Worm (Caenorhabditis elegans): ENCODE measurements around the gene F53E4.2.

Gene F53E4.2

DNA sequence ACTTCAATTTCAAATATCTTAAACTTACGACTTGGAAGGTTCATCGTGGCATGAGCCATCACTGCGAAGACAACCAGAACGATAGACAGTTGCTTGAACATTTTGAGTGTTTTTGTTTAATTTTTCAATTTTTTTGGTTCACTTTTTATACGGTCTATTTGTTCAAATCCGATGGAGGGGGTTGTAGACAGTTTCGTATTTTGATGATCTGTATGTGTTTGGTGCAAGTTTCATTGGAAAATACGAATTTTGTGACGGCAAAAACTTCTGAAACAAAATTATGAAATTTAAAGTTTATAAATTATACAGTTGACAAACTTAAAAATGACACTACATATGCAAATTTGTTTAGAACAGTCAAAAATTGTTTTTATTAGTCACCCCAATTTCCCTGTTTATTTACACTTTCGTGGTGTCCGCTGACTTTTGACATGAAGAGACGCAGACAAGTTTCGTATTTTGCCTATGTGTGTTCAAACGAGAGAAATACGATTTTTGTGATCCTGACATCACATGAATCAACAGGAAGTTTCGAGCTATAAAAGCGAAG, 6.6 kb upstream of the F53E4.2 start, which contains the start of the genes C55A1.7 and C55A1.6:
Gene C55A1.7 (minus strand): TSS at position 101 of the 550 bp plus-strand sequence.
Gene C55A1.6 (plus strand): TSS at position 500 of the 550 bp plus-strand sequence.
- peak; percentile 10 for TF ChIP-seq pha-4 (tag; optimal IDR thresholded peaks at IDR 0.05)

DNA sequence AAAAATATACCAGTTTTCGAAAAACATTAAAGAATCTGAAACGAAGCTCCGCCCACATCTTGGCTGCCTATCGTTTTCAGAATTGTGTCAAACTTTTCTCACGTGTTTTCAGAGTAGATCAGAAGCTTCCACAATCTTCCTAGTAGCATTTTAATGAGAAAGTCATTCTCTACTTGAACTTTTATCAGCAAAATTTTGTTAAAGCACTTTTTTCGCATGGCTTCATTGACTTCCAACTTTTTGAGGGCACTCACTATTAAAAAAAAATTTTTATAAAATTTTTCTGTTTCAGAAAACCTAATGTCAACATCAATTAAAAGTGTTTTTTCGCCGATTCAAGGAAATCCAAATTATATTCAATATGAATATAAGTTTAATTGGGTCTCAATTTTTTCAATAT, 4.1 kb upstream of the F53E4.2 start, which contains the start of gene sru-42:
Gene sru-42 (plus strand): TSS at position 301 of the 400 bp plus-strand sequence.
- TF ChIP-seq nhr-12 (tag; optimal IDR thresholded peaks at IDR 0.05) (no peak), mep-1 (tag; optimal IDR thresholded peaks at IDR 0.05) (no peak), nhr-2 (tag; optimal IDR thresholded peaks at IDR 0.05) (no peak), nhr-76 (tag; optimal IDR thresholded peaks at IDR 0.05) (no peak), ceh-43 (GFP tag; optimal IDR thresholded peaks at IDR 0.05) (no peak), ces-1 (GFP tag; optimal IDR thresholded peaks at IDR 0.05) (no peak), drap-1 (GFP tag; optimal IDR thresholded peaks at IDR 0.05) (no peak), mab-5 (tag; optimal IDR thresholded peaks at IDR 0.05) (no peak), snpc-4 (tag; optimal IDR thresholded peaks at IDR 0.05) (no peak), nhr-237 (tag; optimal IDR thresholded peaks at IDR 0.05) (no peak), sptf-1 (tag; optimal IDR thresholded peaks at IDR 0.05) (no peak)

DNA sequence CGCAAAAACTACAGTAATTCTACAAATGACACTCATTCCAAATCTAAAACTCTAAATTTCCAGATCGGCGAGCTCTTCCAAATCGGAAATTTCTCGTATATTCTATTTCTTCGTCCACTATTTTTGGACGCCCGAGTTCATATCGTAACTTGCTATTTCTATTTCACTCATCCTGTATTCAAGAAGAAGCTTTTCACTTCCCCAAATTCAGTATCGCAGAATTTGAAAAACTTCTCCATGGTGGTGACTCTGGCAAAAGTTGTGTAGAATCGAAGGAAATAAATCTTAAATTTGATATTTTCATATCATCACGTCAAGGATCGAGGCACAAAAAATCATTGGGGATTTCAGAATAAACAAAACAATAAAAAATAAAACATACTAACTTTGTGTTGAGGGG, 2.1 kb upstream of the F53E4.2 start:
- no peak for TF ChIP-seq unc-62 (GFP tag; optimal IDR thresholded peaks at IDR 0.05)
- TF ChIP-seq mep-1 (tag; optimal IDR thresholded peaks at IDR 0.05): no peak
- no peak for TF ChIP-seq sem-2 (GFP tag; optimal IDR thresholded peaks at IDR 0.05)
- no peak for TF ChIP-seq elt-3 (tag; optimal IDR thresholded peaks at IDR 0.05)
- TF ChIP-seq nhr-2 (tag; optimal IDR thresholded peaks at IDR 0.05): no peak
- no peak for TF ChIP-seq ham-2 (GFP tag; optimal IDR thresholded peaks at IDR 0.05)
- TF ChIP-seq sptf-1 (tag; optimal IDR thresholded peaks at IDR 0.05): no peak
- no peak for TF ChIP-seq ztf-11 (tag; optimal IDR thresholded peaks at IDR 0.05)
- no peak for TF ChIP-seq flh-1 (GFP tag; optimal IDR thresholded peaks at IDR 0.05)
- no peak for TF ChIP-seq lsy-2 (tag; optimal IDR thresholded peaks at IDR 0.05)
- no peak for TF ChIP-seq bed-3 (GFP tag; optimal IDR thresholded peaks at IDR 0.05)
- no peak for TF ChIP-seq hlh-1 (tag; optimal IDR thresholded peaks at IDR 0.05)
- no peak for TF ChIP-seq nhr-12 (tag; optimal IDR thresholded peaks at IDR 0.05)
- TF ChIP-seq ces-1 (GFP tag; optimal IDR thresholded peaks at IDR 0.05): no peak
- TF ChIP-seq pha-4 (tag; optimal IDR thresholded peaks at IDR 0.05): no peak
- no peak for TF ChIP-seq zip-8 (tag; optimal IDR thresholded peaks at IDR 0.05)
- TF ChIP-seq drap-1 (GFP tag; optimal IDR thresholded peaks at IDR 0.05): no peak
- no peak for TF ChIP-seq lin-32 (GFP tag; optimal IDR thresholded peaks at IDR 0.05)
- TF ChIP-seq unc-120 (tag; optimal IDR thresholded peaks at IDR 0.05; ENCODE audit: poor library complexity, severe bottlenecking): no peak

DNA sequence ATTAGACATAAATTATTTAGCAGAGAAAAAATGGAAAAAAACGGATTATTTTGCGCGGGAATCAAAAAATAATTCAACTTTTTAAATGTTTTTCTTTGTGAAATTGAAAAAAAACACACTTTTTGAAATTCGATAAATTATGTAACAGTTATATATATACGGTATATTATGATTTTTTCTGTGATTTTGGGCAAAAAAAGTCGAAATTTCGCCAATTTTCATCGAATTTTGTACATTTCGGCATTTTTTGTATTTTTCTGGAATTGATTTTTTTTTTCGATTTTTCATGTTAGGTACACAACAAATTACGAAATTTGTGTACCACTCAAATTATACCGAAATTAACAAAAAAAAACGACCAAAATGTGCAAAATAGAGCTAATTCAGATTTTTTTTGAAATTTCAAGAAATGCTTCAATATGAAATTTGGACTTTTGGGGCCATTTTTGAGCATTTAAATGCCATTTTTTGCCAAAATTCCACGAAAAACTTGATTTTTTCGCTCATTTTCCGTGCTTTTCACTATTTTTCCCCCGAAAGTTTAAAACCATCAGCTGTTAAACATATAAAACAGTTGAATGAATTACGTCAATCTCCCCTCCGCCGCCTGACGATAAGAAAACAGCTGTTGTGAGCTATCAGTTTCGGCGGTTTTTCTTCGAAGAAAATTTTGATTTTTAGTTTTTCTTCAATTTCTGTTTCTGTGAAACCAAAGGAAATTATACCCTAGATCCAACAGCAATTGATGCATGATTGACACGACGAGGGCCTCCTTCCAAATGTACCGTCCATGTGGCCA, 4.2 kb downstream of the F53E4.2 start:
- TF ChIP-seq ces-1 (GFP tag; optimal IDR thresholded peaks at IDR 0.05) (no peak), lin-32 (GFP tag; optimal IDR thresholded peaks at IDR 0.05) (no peak), snpc-4 (tag; optimal IDR thresholded peaks at IDR 0.05) (no peak), lsy-2 (tag; optimal IDR thresholded peaks at IDR 0.05) (no peak), M03D4.4 (tag; optimal IDR thresholded peaks at IDR 0.05) (no peak), unc-39 (tag; optimal IDR thresholded peaks at IDR 0.05) (no peak), hlh-1 (tag; optimal IDR thresholded peaks at IDR 0.05) (peak; percentile 91)

DNA sequence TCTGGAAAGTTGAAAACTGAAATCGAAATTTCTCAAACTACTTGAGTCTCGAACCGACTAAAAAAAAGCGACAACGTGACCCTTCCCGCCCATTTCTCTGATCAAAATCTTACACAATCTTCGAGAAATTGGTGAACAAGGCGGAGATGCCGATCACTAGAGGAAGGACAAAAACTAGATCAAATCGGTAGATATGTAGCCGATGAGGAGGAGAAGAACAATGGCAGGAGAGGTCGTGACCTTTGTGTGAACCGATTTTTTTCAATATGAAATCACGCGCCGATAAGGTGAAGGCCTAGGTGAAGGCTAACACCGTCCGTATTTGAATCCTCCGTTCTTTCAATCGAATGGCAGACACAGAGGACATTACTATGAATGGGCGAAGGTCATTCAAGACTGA, 6.8 kb downstream of the F53E4.2 start:
- TF ChIP-seq nhr-237 (tag; optimal IDR thresholded peaks at IDR 0.05) (no peak), ham-2 (GFP tag; optimal IDR thresholded peaks at IDR 0.05) (peak; percentile 43), elt-1 (tag; optimal IDR thresholded peaks at IDR 0.05; ENCODE audit: borderline replicate concordance, insufficient read depth) (peak; percentile 94)

DNA sequence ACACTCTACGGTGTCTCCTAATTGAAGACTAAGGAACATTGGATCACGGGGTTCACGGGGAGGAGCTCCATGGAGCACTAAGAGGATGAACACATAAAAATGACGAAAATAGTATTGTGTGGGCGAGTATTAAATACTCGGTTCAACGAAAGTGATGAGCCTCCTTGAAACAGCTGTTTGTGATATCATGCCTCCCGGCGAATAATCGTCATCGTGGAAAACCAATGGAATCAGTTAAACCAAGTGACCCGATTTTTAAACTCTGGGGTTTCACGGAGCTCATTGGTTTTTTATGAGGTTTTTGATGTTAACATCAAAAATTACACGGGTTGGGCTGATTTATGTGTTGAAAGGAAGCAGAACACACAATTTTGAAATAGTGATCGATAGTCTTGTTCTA, 7.4 kb downstream of the F53E4.2 start:
- TF ChIP-seq lin-13 (tag; optimal IDR thresholded peaks at IDR 0.05): no peak
- no peak for TF ChIP-seq bed-3 (GFP tag; optimal IDR thresholded peaks at IDR 0.05)
